Worm (Caenorhabditis elegans) whole organism, L4 larva: Measurements from ENCODE around the gene kle-2.
A peak's percentile ranks its signal among the peaks of the same experiment; 100 is the strongest.

Experiments
- aha-1 ChIP-seq: fragments of 150-350 bp; peaks from one replicate; lab custom pipeline; 2014; ENCODE audit warnings: missing biosample characterization, missing genetic modification characterization
- hlh-30 ChIP-seq: sonication (generic microtip); optimal IDR thresholded peaks from 2 replicates; lab custom pipeline; 2017; ENCODE audit warnings: antibody characterized with exemption, mild to moderate bottlenecking, missing genetic modification characterization, missing compliant biosample characterization; ENCODE audit not compliant: insufficient read depth
- jun-1 ChIP-seq: fragments of 150-350 bp; optimal IDR thresholded peaks from 2 replicates; lab custom pipeline; 2014; ENCODE audit warnings: missing biosample characterization, missing genetic modification reagents, missing genetic modification characterization
- ztf-11 ChIP-seq: fragments of 150-350 bp; optimal IDR thresholded peaks from 2 replicates; lab custom pipeline; 2014; ENCODE audit warnings: missing biosample characterization, missing genetic modification characterization

DNA sequence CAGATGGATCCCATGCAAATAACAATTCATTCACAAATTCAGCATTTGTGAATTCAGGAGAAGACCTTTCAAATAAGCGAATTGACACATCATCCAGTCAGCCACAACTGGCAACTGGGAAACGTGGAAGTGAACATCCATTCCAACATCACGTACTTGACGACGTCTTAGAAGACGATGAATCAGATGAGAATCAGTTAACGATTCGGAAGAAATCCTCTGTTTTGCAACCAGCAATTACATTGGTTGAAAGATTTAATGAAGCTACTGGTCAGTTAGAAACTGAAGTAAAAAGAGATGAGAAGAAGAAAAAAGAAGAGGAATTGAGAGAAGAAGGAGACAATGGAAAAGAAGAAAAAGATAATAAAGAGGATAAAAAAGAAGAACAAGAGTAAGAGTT, 38.1 kb upstream of the kle-2 start:
- TF ChIP-seq aha-1 (tag; lab: Kevin White, UChicago), result peak; percentile 43
- no peak for TF ChIP-seq jun-1 (tag; lab: Kevin White, UChicago)
- no peak for TF ChIP-seq ztf-11 (tag; lab: Kevin White, UChicago)
- TF ChIP-seq hlh-30 (tag; lab: Kevin White, UChicago), result no peak
